Worm (Caenorhabditis elegans): Measurements from ENCODE around the gene tsg-101.
A peak's percentile ranks its signal among the peaks of the same experiment; 100 is the strongest.

tsg-101 gene

DNA sequence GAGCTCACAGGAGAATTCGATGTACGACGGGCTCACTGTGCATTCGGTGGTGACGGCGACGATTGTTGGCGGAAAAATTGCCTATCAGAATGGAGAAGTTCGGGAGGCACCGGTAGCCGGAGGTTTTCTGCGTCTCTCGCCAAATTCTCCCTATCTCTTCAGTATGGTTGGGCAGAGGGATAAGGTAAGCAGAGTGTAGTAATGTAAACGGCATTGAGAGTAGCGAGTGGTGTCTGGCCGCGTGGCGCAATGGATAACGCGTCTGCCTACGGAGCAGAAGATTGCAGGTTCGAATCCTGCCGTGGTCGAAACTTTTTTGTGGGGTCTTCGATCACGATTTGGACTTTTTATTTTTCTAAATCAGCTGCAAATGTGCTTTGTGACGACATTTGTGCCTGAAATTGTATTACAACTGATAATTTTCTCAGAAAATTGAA is 10.2 kb upstream of the tsg-101 start:
- TF ChIP-seq mcd-1 (GFP tag; IDR thresholded peaks at IDR 0.05) = peak; percentile 60; the same call in 1 of the 2 replicates
- TF ChIP-seq dpff-1 (tag; optimal IDR thresholded peaks at IDR 0.05) = no peak
- TF ChIP-seq die-1 (tag; optimal IDR thresholded peaks at IDR 0.05) = peak; percentile 77
- TF ChIP-seq nhr-80 (tag; optimal IDR thresholded peaks at IDR 0.05) = no peak
- 0 out of 2 replicates have a peak, but pooled peaks have one; percentile 55 for TF ChIP-seq attf-6 (GFP tag; IDR thresholded peaks at IDR 0.05)
- TF ChIP-seq ztf-18 (tag; optimal IDR thresholded peaks at IDR 0.05) = peak; percentile 47
- TF ChIP-seq lin-40 (tag; optimal IDR thresholded peaks at IDR 0.05) = peak; percentile 51
- peak; percentile 93 for TF ChIP-seq tbp1 (GFP tag; optimal IDR thresholded peaks at IDR 0.05)
- no peak for TF ChIP-seq F39B2.1 (GFP tag; IDR thresholded peaks at IDR 0.05)
- TF ChIP-seq somi-1 (GFP tag; optimal IDR thresholded peaks at IDR 0.05) = no peak
- TF ChIP-seq ceh-91 (GFP tag; IDR thresholded peaks at IDR 0.05) = 0 out of 2 replicates have a peak, but pooled peaks have one; percentile 21
- TF ChIP-seq zfh-2 (GFP tag; conservative IDR thresholded peaks at IDR 0.05) = peak; percentile 76
- peak; percentile 58 for TF ChIP-seq lin-54 (GFP tag; optimal IDR thresholded peaks at IDR 0.05)
- no peak for TF ChIP-seq lag-1 (GFP tag; IDR thresholded peaks at IDR 0.05)
- peak; percentile 45 for TF ChIP-seq athp-1 (tag; optimal IDR thresholded peaks at IDR 0.05)
- TF ChIP-seq hmg-1.2 (GFP tag; IDR thresholded peaks at IDR 0.05) = peak; percentile 71
- TF ChIP-seq mes-4 (tag; optimal IDR thresholded peaks at IDR 0.05) = no peak
- no peak for TF ChIP-seq aptf-3 (GFP tag; IDR thresholded peaks at IDR 0.05)
- TF ChIP-seq K11D2.4 (GFP tag; IDR thresholded peaks at IDR 0.05) = 0 out of 2 replicates have a peak, but pooled peaks have one; percentile 28
- TF ChIP-seq nhr-179 (tag; optimal IDR thresholded peaks at IDR 0.05) = no peak
- peak; percentile 58 for TF ChIP-seq madf-10 (tag; optimal IDR thresholded peaks at IDR 0.05)
- peak; percentile 33 for TF ChIP-seq F10E7.11 (tag; optimal IDR thresholded peaks at IDR 0.05)
- TF ChIP-seq B0035.1 (tag; optimal IDR thresholded peaks at IDR 0.05) = no peak
- peak; percentile 77; the same call in 1 of the 2 replicates for TF ChIP-seq Y95B8A.8 (GFP tag; IDR thresholded peaks at IDR 0.05)
- no peak for TF ChIP-seq lsy-27 (tag; optimal IDR thresholded peaks at IDR 0.05; ENCODE audit: borderline replicate concordance, insufficient read depth)
- peak; percentile 75; the same call in 1 of the 2 replicates for TF ChIP-seq ztf-28 (GFP tag; IDR thresholded peaks at IDR 0.05)
- TF ChIP-seq lsl-1 (GFP tag; optimal IDR thresholded peaks at IDR 0.05) = peak; percentile 25
- TF ChIP-seq madf-8 (GFP tag; conservative IDR thresholded peaks at IDR 0.05) = 0 out of 2 replicates have a peak, but pooled peaks have one; percentile 10
- TF ChIP-seq dox-1 (GFP tag; IDR thresholded peaks at IDR 0.05) = peak; percentile 70
- peak; percentile 38 for TF ChIP-seq repo-1 (tag; optimal IDR thresholded peaks at IDR 0.05)
- TF ChIP-seq B0336.3 (GFP tag; IDR thresholded peaks at IDR 0.05) = 0 out of 2 replicates have a peak, but pooled peaks have one; percentile 20
- peak; percentile 59 for TF ChIP-seq F49E8.2 (tag; optimal IDR thresholded peaks at IDR 0.05; ENCODE audit: insufficient read depth)
- no peak for TF ChIP-seq aptf-2 (GFP tag; conservative IDR thresholded peaks at IDR 0.05)
- peak; percentile 24; the same call in 1 of the 2 replicates for TF ChIP-seq ekl-4 (GFP tag; IDR thresholded peaks at IDR 0.05)
- peak; percentile 18; the same call in 1 of the 2 replicates for TF ChIP-seq cebp-1 (GFP tag; IDR thresholded peaks at IDR 0.05)
- TF ChIP-seq cebp-1 (tag; optimal IDR thresholded peaks at IDR 0.05) = peak; percentile 66
- 0 out of 2 replicates have a peak, but pooled peaks have one; percentile 6 for TF ChIP-seq bed-2 (GFP tag; IDR thresholded peaks at IDR 0.05)
- no peak for TF ChIP-seq sdz-38 (tag; optimal IDR thresholded peaks at IDR 0.05)
- TF ChIP-seq egl-44 (GFP tag; IDR thresholded peaks at IDR 0.05) = peak; percentile 64; the same call in 1 of the 2 replicates
- TF ChIP-seq madf-3 (GFP tag; IDR thresholded peaks at IDR 0.05) = 0 out of 2 replicates have a peak, but pooled peaks have one; percentile 46
- peak; percentile 19 for TF ChIP-seq snpc-1.3 (tag; optimal IDR thresholded peaks at IDR 0.05; ENCODE audit: insufficient read depth)
- peak; percentile 41; the same call in 1 of the 2 replicates for TF ChIP-seq attf-3 (GFP tag; conservative IDR thresholded peaks at IDR 0.05)
- TF ChIP-seq lin-26 (GFP tag; IDR thresholded peaks at IDR 0.05) = peak; percentile 94
- peak; percentile 8 for TF ChIP-seq efl-1 (GFP tag; optimal IDR thresholded peaks at IDR 0.05)
- no peak for TF ChIP-seq F37B4.10 (GFP tag; IDR thresholded peaks at IDR 0.05)
- no peak for TF ChIP-seq unc-130 (GFP tag; optimal IDR thresholded peaks at IDR 0.05)
- peak; percentile 51 for TF ChIP-seq D2030.7 (GFP tag; IDR thresholded peaks at IDR 0.05)
